Worm (Caenorhabditis elegans) whole organism, L4 larva: ENCODE measurements around the gene tre-2.
A peak's percentile ranks its signal among the peaks of the same experiment; 100 is the strongest.

Experiments
- F44E2.7 ChIP-seq: fragments of 200-800 bp; sonication (Bioruptor generic); IDR thresholded peaks from 2 replicates; pipeline ENCODE4 v2.1.2; 2022; ENCODE audit warnings: missing genetic modification characterization, missing compliant biosample characterization
- F49E8.2 ChIP-seq: sonication (generic microtip); optimal IDR thresholded peaks from 2 replicates; lab custom pipeline; 2016; ENCODE audit warnings: missing compliant biosample characterization, mild to moderate bottlenecking, missing genetic modification characterization, borderline replicate concordance
- R02D3.7 ChIP-seq: fragments of 150-350 bp; sonication (generic microtip); optimal IDR thresholded peaks from 3 replicates; lab custom pipeline; 2014; ENCODE audit warnings: missing biosample characterization, missing genetic modification characterization
- ces-1 ChIP-seq: fragments of 150-350 bp; sonication (generic microtip); optimal IDR thresholded peaks from 4 replicates; lab custom pipeline; 2014; ENCODE audit warnings: missing biosample characterization, missing genetic modification reagents, missing genetic modification characterization
- fkh-10 ChIP-seq: fragments of 150-350 bp; optimal IDR thresholded peaks from 2 replicates; lab custom pipeline; 2014; ENCODE audit warnings: missing biosample characterization, missing genetic modification reagents, missing genetic modification characterization
- fos-1 ChIP-seq: fragments of 150-350 bp; optimal IDR thresholded peaks from 2 replicates; lab custom pipeline; 2014; ENCODE audit warnings: missing biosample characterization, missing genetic modification characterization
- hif-1 ChIP-seq, 2 experiments: sonication (generic microtip); optimal IDR thresholded peaks; 2 replicates each; lab custom pipeline; 2016 to 2017; ENCODE audit warnings: missing compliant biosample characterization in 2 of 2, missing genetic modification characterization in 2 of 2, missing genetic modification reagents in 2 of 2, missing genotype in 2 of 2, mild to moderate bottlenecking in 1 of 2
- mxl-2 ChIP-seq: fragments of 200-800 bp; sonication (Bioruptor generic); conservative IDR thresholded peaks from 2 replicates; pipeline ENCODE4 v1.3.6; 2022; ENCODE audit warnings: missing genetic modification reagents, missing genetic modification characterization, missing compliant biosample characterization
- nhr-10 ChIP-seq: fragments of 150-350 bp; optimal IDR thresholded peaks from 2 replicates; lab custom pipeline; 2014; ENCODE audit warnings: missing biosample characterization, missing genetic modification characterization
- nhr-28 ChIP-seq: fragments of 150-350 bp; optimal IDR thresholded peaks from 2 replicates; lab custom pipeline; 2014; ENCODE audit warnings: missing biosample characterization, missing genetic modification characterization
- skn-1 ChIP-seq: fragments of 150-350 bp; optimal IDR thresholded peaks from 2 replicates; lab custom pipeline; 2014; ENCODE audit warnings: missing biosample characterization, missing genetic modification characterization
- unc-62 ChIP-seq, 3 experiments: fragments of 150-350 bp in 1 of 3; sonication (generic microtip); optimal IDR thresholded peaks in 2 of 3; peaks in 1 of 3; 1 replicate in 1 of 3; 2 replicates in 2 of 3; lab custom pipeline; 2014 to 2017; ENCODE audit warnings: missing biosample characterization in 3 of 3, missing genetic modification characterization in 3 of 3, missing genetic modification reagents in 3 of 3, missing genotype in 1 of 3

- no peak for TF ChIP-seq hif-1 (tag; optimal IDR thresholded peaks at IDR 0.05; lab: Kevin White, UChicago)
- TF ChIP-seq fos-1: no peak
- TF ChIP-seq unc-62 (GFP tag; optimal IDR thresholded peaks at IDR 0.05 in 1 of 2; lab: Kevin White, UChicago): no peak
- TF ChIP-seq unc-62 (tag; optimal IDR thresholded peaks at IDR 0.05; lab: Kevin White, UChicago): no peak
- TF ChIP-seq fkh-10: no peak
- TF ChIP-seq ces-1 (GFP tag; lab: Kevin White, UChicago): no peak
- no peak for TF ChIP-seq nhr-28 (tag; lab: Kevin White, UChicago)
- no peak for TF ChIP-seq nhr-10 (tag; lab: Kevin White, UChicago)
- peak; percentile 30 for TF ChIP-seq F49E8.2 (tag; lab: Kevin White, UChicago)
- TF ChIP-seq mxl-2 (GFP tag; lab: Robert Waterston, UW): no peak
- no peak for TF ChIP-seq F44E2.7 (GFP tag; lab: Robert Waterston, UW)
- TF ChIP-seq R02D3.7: no peak
- TF ChIP-seq skn-1 (tag; lab: Kevin White, UChicago): no peak
These were observed 22.8 kb upstream of the tre-2 start, which contains the start of the genes T22D1.17 and T22D1.8 for ce11 chrIV:6905947-6906489.
